Fruit fly (Drosophila melanogaster) whole organism, pupa: ENCODE data around the gene CecA2.

Experiments used
- CG10348 ChIP-seq: fragments of 200-800 bp; sonication (Bioruptor generic); IDR thresholded peaks from 2 replicates; pipeline ENCODE4 v1.3.6; 2022; ENCODE audit warnings: missing biosample characterization, missing genetic modification characterization
- CG12605 ChIP-seq: fragments of 200-800 bp; sonication (Bioruptor generic); IDR thresholded peaks from 2 replicates; pipeline ENCODE4 v1.3.6; 2022; ENCODE audit warnings: missing biosample characterization, missing genetic modification characterization
- CG13204 ChIP-seq: fragments of 200-800 bp; sonication (Bioruptor generic); optimal IDR thresholded peaks from 2 replicates; lab custom pipeline; 2018; ENCODE audit warnings: missing biosample characterization, mild to moderate bottlenecking, missing genetic modification characterization, moderate library complexity
- CG14655 ChIP-seq: fragments of 200-800 bp; sonication (Bioruptor generic); optimal IDR thresholded peaks from 3 replicates; lab custom pipeline; 2017; ENCODE audit warnings: mild to moderate bottlenecking, missing biosample characterization, missing genetic modification reagents, missing genetic modification characterization
- CG15710 ChIP-seq: fragments of 200-800 bp; sonication (Bioruptor generic); optimal IDR thresholded peaks from 2 replicates; lab custom pipeline; 2018; ENCODE audit warnings: missing biosample characterization, mild to moderate bottlenecking, missing genetic modification characterization, moderate library complexity
- CG17806 ChIP-seq: fragments of 200-800 bp; sonication (Bioruptor generic); optimal IDR thresholded peaks from 2 replicates; lab custom pipeline; 2018; ENCODE audit warnings: missing biosample characterization, mild to moderate bottlenecking, missing genetic modification characterization, moderate library complexity
- CG32121 ChIP-seq: fragments of 200-800 bp; sonication (Bioruptor generic); IDR thresholded peaks from 2 replicates; pipeline ENCODE4 v1.3.6; 2022; ENCODE audit warnings: missing biosample characterization, missing genetic modification characterization
- CG34367 ChIP-seq: fragments of 200-800 bp; sonication (Bioruptor generic); optimal IDR thresholded peaks from 2 replicates; lab custom pipeline; 2018; ENCODE audit warnings: missing biosample characterization, mild to moderate bottlenecking, missing genetic modification characterization
- CG4496 ChIP-seq: fragments of 200-800 bp; sonication (Bioruptor generic); IDR thresholded peaks from 3 replicates; pipeline ENCODE4 v1.3.6; 2022; ENCODE audit warnings: missing biosample characterization, missing genetic modification characterization
- CG8159 ChIP-seq: fragments of 200-800 bp; sonication (Bioruptor generic); optimal IDR thresholded peaks from 3 replicates; lab custom pipeline; 2018; ENCODE audit warnings: missing biosample characterization, mild to moderate bottlenecking, missing genetic modification characterization, moderate library complexity
- CG8301 ChIP-seq: fragments of 200-800 bp; sonication (Bioruptor generic); optimal IDR thresholded peaks from 2 replicates; lab custom pipeline; 2018; ENCODE audit warnings: missing biosample characterization, mild to moderate bottlenecking, missing genetic modification characterization
- CG9948 ChIP-seq: fragments of 200-800 bp; sonication (Bioruptor generic); optimal IDR thresholded peaks from 2 replicates; lab custom pipeline; 2018; ENCODE audit warnings: missing biosample characterization, mild to moderate bottlenecking, missing genetic modification characterization, moderate library complexity
- D1 ChIP-seq: fragments of 200-800 bp; sonication (Bioruptor generic); optimal IDR thresholded peaks from 2 replicates; lab custom pipeline; 2018; ENCODE audit warnings: missing biosample characterization, mild to moderate bottlenecking, missing genetic modification characterization, moderate library complexity
- EcR ChIP-seq: fragments of 200-800 bp; sonication (Bioruptor generic); optimal IDR thresholded peaks from 3 replicates; lab custom pipeline; 2019; ENCODE audit warnings: missing biosample characterization, missing genetic modification characterization, mild to moderate bottlenecking, moderate library complexity, missing genetic modification reagents
- Ets98B ChIP-seq: fragments of 200-800 bp; sonication (Bioruptor generic); IDR thresholded peaks from 2 replicates; pipeline ENCODE4 v1.3.6; 2022; ENCODE audit warnings: missing biosample characterization, missing genetic modification characterization
- Pif1A ChIP-seq: fragments of 200-800 bp; sonication (Bioruptor generic); optimal IDR thresholded peaks from 3 replicates; lab custom pipeline; 2016; ENCODE audit warnings: missing biosample characterization, missing genetic modification characterization
- Pif1B ChIP-seq: fragments of 200-800 bp; sonication (Bioruptor generic); optimal IDR thresholded peaks from 3 replicates; lab custom pipeline; 2016; ENCODE audit warnings: missing biosample characterization, missing genetic modification characterization
- Snoo ChIP-seq: fragments of 200-800 bp; sonication (Bioruptor generic); optimal IDR thresholded peaks from 3 replicates; lab custom pipeline; 2017; ENCODE audit warnings: missing biosample characterization, mild to moderate bottlenecking, missing genetic modification characterization, inconsistent platforms
- fd96Ca ChIP-seq: fragments of 200-800 bp; sonication (Bioruptor generic); IDR thresholded peaks from 3 replicates; pipeline ENCODE4 v1.3.6; 2022; ENCODE audit warnings: missing biosample characterization, missing genetic modification characterization
- gl ChIP-seq: fragments of 200-800 bp; sonication (Bioruptor generic); optimal IDR thresholded peaks from 2 replicates; lab custom pipeline; 2018; ENCODE audit warnings: missing biosample characterization, mild to moderate bottlenecking, missing genetic modification characterization
- rn ChIP-seq: fragments of 200-800 bp; sonication (Bioruptor generic); IDR thresholded peaks from 2 replicates; pipeline ENCODE4 v1.3.6; 2022; ENCODE audit warnings: missing biosample characterization, missing genetic modification characterization

Gene CecA2

DNA sequence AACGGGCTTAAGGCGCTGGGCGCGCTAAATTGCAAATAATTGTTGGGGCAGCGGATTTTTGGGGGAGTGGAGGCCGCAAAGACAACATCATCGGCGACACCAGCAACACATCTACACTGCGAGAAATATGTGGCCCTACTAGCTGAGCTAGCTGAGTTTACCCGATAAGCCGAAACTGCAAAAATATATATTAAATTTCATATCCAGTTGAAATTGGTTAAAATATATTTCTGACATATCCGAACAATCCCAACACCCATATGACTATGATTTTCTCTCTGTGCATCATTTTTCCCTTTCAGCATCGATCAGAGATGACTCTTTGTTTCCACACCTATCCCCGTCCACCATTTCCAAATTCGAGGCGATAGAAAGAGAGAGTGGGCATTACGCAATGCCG is 22.1 kb upstream of the CecA2 start:
- TF ChIP-seq Snoo (tag; lab: Kevin White, UChicago) (peak; percentile 65), Ets98B (GFP tag; lab: Robert Waterston, UW) (peak; percentile 29; the same call in 1 of the 2 replicates), Pif1A (peak; percentile 67), CG15710 (tag; lab: Kevin White, UChicago) (peak; percentile 59), gl (peak; percentile 35), CG14655 (GFP tag; lab: Kevin White, UChicago) (peak; percentile 37), EcR (GFP tag; lab: Kevin White, UChicago) (no peak), CG17806 (tag; lab: Kevin White, UChicago) (peak; percentile 67), CG12605 (GFP tag; lab: Robert Waterston, UW) (no peak), Pif1B (GFP tag; lab: Kevin White, UChicago) (peak; percentile 51), D1 (tag; lab: Kevin White, UChicago) (no peak), CG9948 (tag; lab: Kevin White, UChicago) (peak; percentile 62), CG32121 (GFP tag; lab: Robert Waterston, UW) (peak; percentile 35; the same call in 1 of the 2 replicates), CG34367 (tag; lab: Kevin White, UChicago) (peak; percentile 41), CG8159 (peak; percentile 69), CG4496 (GFP tag; lab: Robert Waterston, UW) (peak; percentile 59; the same call in 2 of the 3 replicates), rn (GFP tag; lab: Robert Waterston, UW) (no peak), CG13204 (GFP tag; lab: Kevin White, UChicago) (no peak), fd96Ca (GFP tag; lab: Robert Waterston, UW) (peak; percentile 58; the same call in 1 of the 3 replicates), CG10348 (GFP tag; lab: Robert Waterston, UW) (no peak), CG8301 (tag; lab: Kevin White, UChicago) (peak; percentile 31)

- peak; percentile 18 for TF ChIP-seq EcR (GFP tag; lab: Kevin White, UChicago)
- no peak for TF ChIP-seq CG9948 (tag; lab: Kevin White, UChicago)
- no peak for TF ChIP-seq CG34367 (tag; lab: Kevin White, UChicago)
- no peak; the same call in 1 of the 2 replicates for TF ChIP-seq Ets98B (GFP tag; lab: Robert Waterston, UW)
- TF ChIP-seq, all 21 proteins: peak for 1
These were observed 20.9 kb upstream of the CecA2 start, which contains the start of gene CG9747 for dm6 chr3R:30191047-30191446. Gene CG9747 (minus strand): TSS chr3R:30191252.

DNA sequence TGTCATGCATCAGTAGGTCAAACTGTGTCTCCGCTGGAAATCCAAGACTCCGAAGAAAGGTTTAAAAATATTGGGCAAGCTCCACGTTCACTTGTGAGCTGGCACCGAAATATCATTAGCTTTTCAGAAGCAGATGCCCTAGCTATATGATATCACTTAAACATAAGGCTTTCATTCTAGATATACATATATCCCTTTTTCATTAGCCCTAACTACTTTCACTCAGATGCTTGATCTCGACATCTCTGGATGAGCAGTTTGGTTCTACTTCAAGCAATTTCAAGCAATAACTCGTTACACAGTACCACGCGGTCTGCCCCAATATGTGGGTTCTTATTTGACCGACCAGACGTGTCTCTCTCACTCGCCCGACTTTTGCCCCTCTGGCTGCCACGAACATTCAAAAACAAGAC is 20.5 kb upstream of the CecA2 start:
- TF ChIP-seq rn (GFP tag; lab: Robert Waterston, UW) (no peak), EcR (GFP tag; lab: Kevin White, UChicago) (no peak), fd96Ca (GFP tag; lab: Robert Waterston, UW) (no peak), Snoo (tag; lab: Kevin White, UChicago) (peak; percentile 48), CG17806 (tag; lab: Kevin White, UChicago) (no peak), CG14655 (GFP tag; lab: Kevin White, UChicago) (peak; percentile 48), CG8159 (no peak), gl (no peak), CG13204 (GFP tag; lab: Kevin White, UChicago) (no peak), CG8301 (tag; lab: Kevin White, UChicago) (peak; percentile 42), CG9948 (tag; lab: Kevin White, UChicago) (peak; percentile 27), CG10348 (GFP tag; lab: Robert Waterston, UW) (no peak), CG4496 (GFP tag; lab: Robert Waterston, UW) (no peak), CG32121 (GFP tag; lab: Robert Waterston, UW) (no peak), D1 (tag; lab: Kevin White, UChicago) (no peak), CG15710 (tag; lab: Kevin White, UChicago) (peak; percentile 43), CG12605 (GFP tag; lab: Robert Waterston, UW) (no peak), Pif1A (peak; percentile 67), Ets98B (GFP tag; lab: Robert Waterston, UW) (no peak), Pif1B (GFP tag; lab: Kevin White, UChicago) (peak; percentile 65), CG34367 (tag; lab: Kevin White, UChicago) (peak; percentile 29)
- TF ChIP-seq, all 21 proteins: peak for 8

DNA sequence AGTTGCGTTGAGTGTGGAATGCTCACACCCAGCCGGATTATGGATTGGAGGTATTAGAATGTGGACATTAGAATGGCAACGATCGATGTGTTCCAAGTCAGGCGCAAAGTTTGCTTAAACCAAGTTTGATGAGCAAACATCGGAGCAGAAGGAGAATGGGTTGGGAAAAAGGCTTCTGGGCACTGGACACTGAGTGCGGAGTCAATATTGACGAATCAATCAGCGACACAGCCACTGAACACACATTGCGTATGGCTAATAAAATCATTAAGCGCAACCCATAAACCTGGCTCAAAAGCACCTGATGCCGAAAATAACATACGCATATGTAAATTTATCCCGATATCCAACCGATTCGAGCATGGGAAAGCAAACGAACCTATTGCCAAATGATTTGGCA is 18.1 kb upstream of the CecA2 start:
- TF ChIP-seq Pif1A (no peak), CG12605 (GFP tag; lab: Robert Waterston, UW) (no peak), fd96Ca (GFP tag; lab: Robert Waterston, UW) (no peak), CG8301 (tag; lab: Kevin White, UChicago) (no peak), Pif1B (GFP tag; lab: Kevin White, UChicago) (no peak), CG14655 (GFP tag; lab: Kevin White, UChicago) (no peak), CG32121 (GFP tag; lab: Robert Waterston, UW) (no peak), CG15710 (tag; lab: Kevin White, UChicago) (no peak), CG9948 (tag; lab: Kevin White, UChicago) (no peak), EcR (GFP tag; lab: Kevin White, UChicago) (no peak), rn (GFP tag; lab: Robert Waterston, UW) (no peak), CG8159 (no peak), CG34367 (tag; lab: Kevin White, UChicago) (no peak), CG17806 (tag; lab: Kevin White, UChicago) (no peak), Snoo (tag; lab: Kevin White, UChicago) (no peak), D1 (tag; lab: Kevin White, UChicago) (no peak)

DNA sequence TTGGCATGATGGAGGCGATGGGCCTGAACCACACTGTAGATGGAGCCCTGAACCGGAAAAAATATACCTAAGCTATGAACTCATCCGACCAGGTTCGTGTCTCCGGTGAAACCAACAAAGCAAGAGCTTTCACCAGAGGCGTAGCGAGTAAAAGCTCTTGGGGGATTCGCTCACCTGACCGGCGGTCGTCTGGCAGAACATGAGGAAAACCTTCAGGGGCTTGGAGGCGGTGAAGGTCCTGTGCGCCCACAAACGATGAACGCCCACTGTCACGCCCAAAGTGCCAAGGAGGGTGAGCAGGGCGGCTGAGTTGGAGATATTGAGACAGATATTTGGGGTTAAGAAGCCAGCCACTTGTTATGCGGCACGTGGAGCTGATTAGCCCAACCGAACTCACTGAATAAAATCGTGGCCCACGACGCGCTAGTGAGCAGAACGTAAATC is 16.3 kb upstream of the CecA2 start:
- TF ChIP-seq CG32121 (GFP tag; lab: Robert Waterston, UW): peak; percentile 59
- no peak for TF ChIP-seq CG34367 (tag; lab: Kevin White, UChicago)
- peak; percentile 3 for TF ChIP-seq CG17806 (tag; lab: Kevin White, UChicago)
- no peak for TF ChIP-seq CG9948 (tag; lab: Kevin White, UChicago)
- peak; percentile 64 for TF ChIP-seq CG4496 (GFP tag; lab: Robert Waterston, UW)
- TF ChIP-seq D1 (tag; lab: Kevin White, UChicago): no peak
- no peak for TF ChIP-seq rn (GFP tag; lab: Robert Waterston, UW)
- TF ChIP-seq CG8159: no peak
- no peak for TF ChIP-seq Pif1A
- no peak for TF ChIP-seq gl
- peak; percentile 18 for TF ChIP-seq CG15710 (tag; lab: Kevin White, UChicago)
- TF ChIP-seq CG14655 (GFP tag; lab: Kevin White, UChicago): peak; percentile 14
- no peak for TF ChIP-seq Pif1B (GFP tag; lab: Kevin White, UChicago)
- TF ChIP-seq Snoo (tag; lab: Kevin White, UChicago): no peak
- TF ChIP-seq CG13204 (GFP tag; lab: Kevin White, UChicago): no peak
- TF ChIP-seq CG8301 (tag; lab: Kevin White, UChicago): peak; percentile 23
- peak; percentile 64 for TF ChIP-seq fd96Ca (GFP tag; lab: Robert Waterston, UW)
- no peak for TF ChIP-seq CG12605 (GFP tag; lab: Robert Waterston, UW)
- TF ChIP-seq Ets98B (GFP tag; lab: Robert Waterston, UW): peak; percentile 64
- no peak for TF ChIP-seq EcR (GFP tag; lab: Kevin White, UChicago)
- TF ChIP-seq CG10348 (GFP tag; lab: Robert Waterston, UW): no peak
